Fruit fly (Drosophila melanogaster): Measurements from ENCODE around the gene Ugt35E1.
A peak's percentile ranks its signal among the peaks of the same experiment; 100 is the strongest.

Gene Ugt35E1

DNA sequence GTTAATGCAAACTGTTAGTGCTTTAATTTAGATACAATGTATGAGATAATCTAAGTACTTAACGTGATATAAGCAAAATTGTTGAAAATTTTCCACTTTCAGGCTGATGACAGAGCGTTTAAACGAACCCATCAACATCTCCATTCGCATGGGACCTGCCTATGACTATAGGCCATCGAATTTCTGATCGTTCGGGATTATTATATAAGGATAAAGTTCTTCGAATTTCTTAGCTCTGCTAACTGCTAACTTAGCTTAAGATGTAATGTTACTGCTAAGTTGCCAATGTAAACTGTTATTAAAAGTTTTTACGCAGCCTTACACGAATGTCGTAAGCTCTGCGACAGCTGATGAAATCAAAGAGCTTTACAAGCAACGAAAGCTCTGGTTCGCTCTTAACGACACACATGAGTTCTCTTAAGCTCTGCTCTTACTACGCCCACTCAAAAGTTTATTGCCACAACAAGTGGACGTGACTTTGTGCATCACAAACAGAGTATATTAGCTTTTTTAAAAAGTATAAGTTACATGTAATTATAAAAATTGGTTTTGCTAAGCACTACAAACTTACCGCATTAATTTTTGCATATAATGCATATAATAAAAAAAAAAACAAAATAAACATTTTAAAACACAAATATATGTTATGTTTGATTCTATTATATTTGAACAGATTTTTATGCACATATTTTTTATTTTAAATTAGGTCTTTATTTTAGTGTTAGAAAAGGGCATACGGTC lies 30.9 kb upstream of the Ugt35E1 start (continued):
- TF ChIP-seq Gug (GFP tag; IDR thresholded peaks at IDR 0.05) (peak; percentile 99), OdsH (GFP tag; optimal IDR thresholded peaks at IDR 0.05) (peak; percentile 98), spab (GFP tag; optimal IDR thresholded peaks at IDR 0.05) (peak; percentile 98), CG7368 (GFP tag; optimal IDR thresholded peaks at IDR 0.05) (peak; percentile 93), CG6792 (GFP tag; optimal IDR thresholded peaks at IDR 0.05) (peak; percentile 96), CG11762 (GFP tag; optimal IDR thresholded peaks at IDR 0.05; ENCODE audit: insufficient read depth) (peak; percentile 95), fd59A (GFP tag; optimal IDR thresholded peaks at IDR 0.05) (peak; percentile 97), Sox102F (GFP tag; optimal IDR thresholded peaks at IDR 0.05) (peak; percentile 95), CG31627 (GFP tag; optimal IDR thresholded peaks at IDR 0.05) (peak; percentile 95), salr (GFP tag; optimal IDR thresholded peaks at IDR 0.05) (peak; percentile 87 to 98), CG10669 (GFP tag; optimal IDR thresholded peaks at IDR 0.05) (peak; percentile 96), CG3032 (tag; optimal IDR thresholded peaks at IDR 0.05) (peak; percentile 95), Eip93F (GFP tag; optimal IDR thresholded peaks at IDR 0.05) (peak; percentile 85), CG3919 (GFP tag; optimal IDR thresholded peaks at IDR 0.05) (peak; percentile 97), Lpt (GFP tag; optimal IDR thresholded peaks at IDR 0.05) (peak; percentile 98), Sox14 (GFP tag; optimal IDR thresholded peaks at IDR 0.05) (peak; percentile 96), CG9139 (GFP tag; optimal IDR thresholded peaks at IDR 0.05) (peak; percentile 99), esn (GFP tag; optimal IDR thresholded peaks at IDR 0.05) (peak; percentile 99), topi (GFP tag; optimal IDR thresholded peaks at IDR 0.05) (peak; percentile 99), Met (GFP tag; optimal IDR thresholded peaks at IDR 0.05) (peak; percentile 97), Blimp-1 (GFP tag; optimal IDR thresholded peaks at IDR 0.05) (peak; percentile 100), CG1621 (tag; optimal IDR thresholded peaks at IDR 0.05) (peak; percentile 89), dsx (GFP tag; optimal IDR thresholded peaks at IDR 0.05; ENCODE audit: poor library complexity, severe bottlenecking) (peak; percentile 90), dac (GFP tag; optimal IDR thresholded peaks at IDR 0.05) (peak; percentile 97), CG10631 (GFP tag; optimal IDR thresholded peaks at IDR 0.05) (peak; percentile 99), fkh (GFP tag; optimal IDR thresholded peaks at IDR 0.05) (peak; percentile 73), CG32006 (GFP tag; optimal IDR thresholded peaks at IDR 0.05) (peak; percentile 100), CG16779 (tag; optimal IDR thresholded peaks at IDR 0.05) (peak; percentile 97), svp (GFP tag) (peak; percentile 99), CG6163 (GFP tag; IDR thresholded peaks at IDR 0.05) (peak; percentile 97)

DNA sequence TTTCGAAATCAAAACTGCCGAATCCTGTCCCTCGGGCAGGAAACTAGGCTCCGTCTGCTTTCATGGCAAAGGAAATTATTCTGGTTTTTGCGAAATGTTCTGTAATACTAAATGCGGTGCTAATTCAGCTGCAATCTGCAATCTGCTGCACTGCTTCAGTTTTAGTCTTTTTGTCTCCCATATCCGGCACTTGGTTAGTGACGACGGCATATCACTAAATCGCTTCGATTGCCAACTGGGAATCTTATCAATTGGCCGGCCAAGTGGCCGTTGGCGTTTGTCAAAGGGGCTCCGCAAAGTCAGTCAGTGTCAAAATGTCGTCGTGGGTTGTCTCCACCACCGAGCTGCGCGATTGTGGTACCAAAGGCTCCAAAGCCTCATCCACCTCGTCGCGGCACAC lies 29.9 kb upstream of the Ugt35E1 start, which contains the start of gene CG18577:
Gene CG18577, plus strand, starts transcription at position 301 of the 400 bp plus-strand sequence.
- no peak for TF ChIP-seq CG8632 (GFP tag; optimal IDR thresholded peaks at IDR 0.05)
- TF ChIP-seq acj6 (GFP tag; optimal IDR thresholded peaks at IDR 0.05), result no peak
- TF ChIP-seq CG3919 (GFP tag; optimal IDR thresholded peaks at IDR 0.05), result no peak
- TF ChIP-seq CG11294 (GFP tag; IDR thresholded peaks at IDR 0.05), result no peak

- TF ChIP-seq fkh (GFP tag; optimal IDR thresholded peaks at IDR 0.05), result peak; percentile 47
- no peak for TF ChIP-seq Eip78C (GFP tag)
Observed at dm6 chr3R:11178300-11178699, 12.4 kb upstream of the Ugt35E1 start.

dm6 chr3R:11177579-11177978 lies 11.7 kb upstream of the Ugt35E1 start:
- no peak for TF ChIP-seq Ets21C (GFP tag; optimal IDR thresholded peaks at IDR 0.05)
- TF ChIP-seq CG31627 (GFP tag; optimal IDR thresholded peaks at IDR 0.05), result no peak
- TF ChIP-seq CG11902 (GFP tag; optimal IDR thresholded peaks at IDR 0.05), result no peak
- TF ChIP-seq CG6276 (GFP tag; optimal IDR thresholded peaks at IDR 0.05), result no peak
- TF ChIP-seq svp (GFP tag), result no peak
- no peak for TF ChIP-seq CG3032 (tag; optimal IDR thresholded peaks at IDR 0.05)
- TF ChIP-seq CG10631 (GFP tag; optimal IDR thresholded peaks at IDR 0.05), result no peak
- no peak for TF ChIP-seq vri (GFP tag; optimal IDR thresholded peaks at IDR 0.05)
- TF ChIP-seq Sox15 (GFP tag; optimal IDR thresholded peaks at IDR 0.05), result no peak
- TF ChIP-seq CG16779 (tag; optimal IDR thresholded peaks at IDR 0.05), result no peak
- TF ChIP-seq CG11294 (GFP tag; IDR thresholded peaks at IDR 0.05), result no peak
- TF ChIP-seq spab (GFP tag; optimal IDR thresholded peaks at IDR 0.05), result no peak
- no peak for TF ChIP-seq CG6163 (GFP tag; IDR thresholded peaks at IDR 0.05)
- no peak for TF ChIP-seq lz (GFP tag; optimal IDR thresholded peaks at IDR 0.05)
- no peak for TF ChIP-seq CG11762 (GFP tag; optimal IDR thresholded peaks at IDR 0.05; ENCODE audit: insufficient read depth)
- TF ChIP-seq CG1621 (tag; optimal IDR thresholded peaks at IDR 0.05), result no peak
- TF ChIP-seq CG10669 (GFP tag; optimal IDR thresholded peaks at IDR 0.05), result no peak
- TF ChIP-seq Eip93F (GFP tag; optimal IDR thresholded peaks at IDR 0.05), result no peak
- no peak for TF ChIP-seq cyc (GFP tag; optimal IDR thresholded peaks at IDR 0.05)
